Fruit fly (Drosophila melanogaster): ENCODE results near the gene betaTub85D.

DNA sequence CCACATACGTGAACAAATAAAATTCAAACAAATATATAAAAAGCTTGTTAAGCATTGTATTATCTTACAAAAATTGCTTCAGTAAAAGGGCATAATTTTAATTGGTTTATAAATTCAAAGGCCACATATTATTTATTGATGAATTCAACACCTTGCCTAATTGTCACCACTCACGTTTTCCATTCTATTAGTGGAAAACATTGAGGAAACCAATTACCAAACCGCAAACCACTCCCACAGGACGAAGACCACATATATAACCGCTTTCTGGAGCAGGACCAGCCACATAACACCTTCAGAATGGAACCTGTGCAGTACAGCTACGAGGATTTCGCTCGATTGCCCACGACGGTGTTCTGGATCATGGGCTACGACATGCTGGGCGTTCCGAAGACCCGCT, 12.2 kb downstream of the betaTub85D start, which contains the start of gene Or85f:
- TF ChIP-seq CG6791 (GFP tag; IDR thresholded peaks at IDR 0.05; ENCODE audit: partially characterized antibody) (no peak), CG3163 (GFP tag; optimal IDR thresholded peaks at IDR 0.05) (no peak), so (GFP tag; IDR thresholded peaks at IDR 0.05) (no peak), CG10543 (GFP tag; optimal IDR thresholded peaks at IDR 0.05) (no peak), pan (optimal IDR thresholded peaks at IDR 0.05) (no peak), pan (GFP tag; optimal IDR thresholded peaks at IDR 0.05 in 1 of 2, IDR thresholded peaks at IDR 0.05 in 1 of 2) (no peak), CG4360 (GFP tag; IDR thresholded peaks at IDR 0.05) (no peak), ERR (GFP tag; optimal IDR thresholded peaks at IDR 0.05) (no peak), CG4820 (GFP tag; optimal IDR thresholded peaks at IDR 0.05) (no peak), corto (GFP tag; optimal IDR thresholded peaks at IDR 0.05) (no peak), gce (GFP tag; IDR thresholded peaks at IDR 0.05) (no peak), Camta (GFP tag; optimal IDR thresholded peaks at IDR 0.05) (no peak), Optix (GFP tag; IDR thresholded peaks at IDR 0.05) (no peak), az2 (GFP tag; optimal IDR thresholded peaks at IDR 0.05) (no peak)

Measured in whole organism, embryonic.